Worm (Caenorhabditis elegans) whole organism, L1 larva: ENCODE measurements around the gene T19H12.12.

Experiments
- Y116A8C.19 ChIP-seq: sonication (generic microtip); optimal IDR thresholded peaks from 2 replicates; lab custom pipeline; 2016; ENCODE audit warnings: missing compliant biosample characterization, missing genetic modification characterization, borderline replicate concordance
- dpl-1 ChIP-seq, 3 experiments: fragments of 150-350 bp in 2 of 3; sonication (generic microtip) in 1 of 3; optimal IDR thresholded peaks; 2 replicates each; lab custom pipeline; 2014 to 2017; ENCODE audit warnings: missing biosample characterization in 3 of 3, missing genetic modification characterization in 3 of 3, missing genetic modification reagents in 3 of 3
- fkh-8 ChIP-seq: sonication (generic microtip); optimal IDR thresholded peaks from 2 replicates; lab custom pipeline; 2016; ENCODE audit warnings: mild to moderate bottlenecking, missing genetic modification characterization, missing compliant biosample characterization
- grh-1 ChIP-seq: fragments of 200-800 bp; sonication (Bioruptor generic); IDR thresholded peaks from 2 replicates; pipeline ENCODE4 v1.3.6; 2022; ENCODE audit warnings: missing genetic modification reagents, missing genetic modification characterization, missing compliant biosample characterization
- hlh-4 ChIP-seq: sonication (generic microtip); optimal IDR thresholded peaks from 2 replicates; lab custom pipeline; 2016; ENCODE audit warnings: mild to moderate bottlenecking, missing genetic modification characterization, missing compliant biosample characterization
- nhr-84 ChIP-seq: sonication (generic microtip); optimal IDR thresholded peaks from 2 replicates; lab custom pipeline; 2017; ENCODE audit warnings: missing biosample characterization, missing genetic modification characterization
- pag-3 ChIP-seq: sonication (generic microtip); optimal IDR thresholded peaks from 2 replicates; lab custom pipeline; 2017; ENCODE audit warnings: missing genetic modification characterization, mild to moderate bottlenecking, missing compliant biosample characterization, antibody characterized with exemption, borderline replicate concordance; ENCODE audit not compliant: insufficient read depth
- rnt-1 ChIP-seq: sonication (generic microtip); optimal IDR thresholded peaks from 2 replicates; lab custom pipeline; 2016; ENCODE audit warnings: mild to moderate bottlenecking, missing genetic modification characterization, moderate library complexity, missing compliant biosample characterization
- ztf-4 ChIP-seq: fragments of 150-350 bp; optimal IDR thresholded peaks from 2 replicates; lab custom pipeline; 2014; ENCODE audit warnings: missing biosample characterization, missing genetic modification characterization

DNA sequence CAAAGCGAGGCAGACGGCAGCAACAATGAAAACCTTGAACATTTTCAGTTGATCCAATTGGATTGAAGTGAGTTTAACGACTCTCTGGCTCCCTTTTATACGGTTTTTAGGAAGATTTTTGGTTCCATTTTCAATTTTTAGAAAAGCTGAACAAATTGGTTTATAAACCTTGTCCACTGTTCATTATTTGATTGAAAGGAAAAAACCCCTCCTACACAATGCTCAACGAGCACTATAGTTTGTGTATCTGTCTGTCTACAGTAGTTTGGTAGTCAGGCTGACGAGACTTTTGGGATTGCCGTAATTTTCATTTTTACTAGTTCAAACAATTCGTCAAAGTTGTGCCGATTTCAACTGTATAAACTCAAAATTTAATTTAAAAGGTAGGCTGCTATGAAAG lies 5.3 kb upstream of the T19H12.12 start, which contains the start of gene T19H12.15:
- no peak for TF ChIP-seq grh-1 (GFP tag; lab: Robert Waterston, UW)
- TF ChIP-seq Y116A8C.19 (tag; lab: Kevin White, UChicago), result no peak
- no peak for TF ChIP-seq rnt-1
- no peak for TF ChIP-seq ztf-4 (tag; lab: Kevin White, UChicago)
- TF ChIP-seq dpl-1 (GFP tag; optimal IDR thresholded peaks at IDR 0.05; lab: Kevin White, UChicago), result no peak
- TF ChIP-seq fkh-8 (tag; lab: Kevin White, UChicago), result no peak
- no peak for TF ChIP-seq pag-3
- TF ChIP-seq nhr-84 (tag; lab: Kevin White, UChicago), result no peak
- TF ChIP-seq hlh-4 (tag; lab: Kevin White, UChicago), result no peak
